Fruit fly (Drosophila melanogaster): ENCODE results near the gene CG15312.

The CG15312 gene

dm6 chrX:10082185-10082949 lies 11.7 kb upstream of the CG15312 start, which contains the start of gene ZAP3 (continued):
- TF ChIP-seq inv (GFP tag; IDR thresholded peaks at IDR 0.05; ENCODE audit: partially characterized antibody), result peak; percentile 39; the same call in 1 of the 2 replicates
- TF ChIP-seq usp (GFP tag; optimal IDR thresholded peaks at IDR 0.05), result no peak
- 0 out of 2 replicates have a peak, but pooled peaks have one; percentile 20 for TF ChIP-seq Rfx (GFP tag; IDR thresholded peaks at IDR 0.05)
- TF ChIP-seq wek (GFP tag; optimal IDR thresholded peaks at IDR 0.05), result no peak
- TF ChIP-seq tna (GFP tag; IDR thresholded peaks at IDR 0.05; ENCODE audit: partially characterized antibody), result no peak
- no peak for TF ChIP-seq CG6765 (GFP tag; optimal IDR thresholded peaks at IDR 0.05)
- no peak for TF ChIP-seq bab2 (GFP tag; optimal IDR thresholded peaks at IDR 0.05)
- no peak for TF ChIP-seq CG14441 (GFP tag; IDR thresholded peaks at IDR 0.05)
- TF ChIP-seq CG32767 (GFP tag; IDR thresholded peaks at IDR 0.05), result no peak
- TF ChIP-seq mam (GFP tag; optimal IDR thresholded peaks at IDR 0.05), result no peak
- no peak for TF ChIP-seq wdn (GFP tag; IDR thresholded peaks at IDR 0.05)
- TF ChIP-seq H15 (GFP tag; IDR thresholded peaks at IDR 0.05), result no peak
- TF ChIP-seq Sox100B (GFP tag; optimal IDR thresholded peaks at IDR 0.05), result no peak
- TF ChIP-seq gcm2 (GFP tag; optimal IDR thresholded peaks at IDR 0.05), result no peak
- no peak for TF ChIP-seq kah (GFP tag; optimal IDR thresholded peaks at IDR 0.05)
- no peak for TF ChIP-seq CG10431 (GFP tag; optimal IDR thresholded peaks at IDR 0.05)
- no peak for TF ChIP-seq Gug (GFP tag; IDR thresholded peaks at IDR 0.05)
- TF ChIP-seq CG30403 (GFP tag; optimal IDR thresholded peaks at IDR 0.05), result no peak
- peak; percentile 56; the same call in 1 of the 2 replicates for TF ChIP-seq Scr (GFP tag; IDR thresholded peaks at IDR 0.05; ENCODE audit: partially characterized antibody)
- no peak for TF ChIP-seq Bdp1 (GFP tag; optimal IDR thresholded peaks at IDR 0.05)
- TF ChIP-seq tap (tag; optimal IDR thresholded peaks at IDR 0.05), result no peak
- no peak for TF ChIP-seq Camta (GFP tag; optimal IDR thresholded peaks at IDR 0.05)
- TF ChIP-seq CoRest (tag; optimal IDR thresholded peaks at IDR 0.05), result no peak
- no peak for TF ChIP-seq Hr51 (GFP tag; optimal IDR thresholded peaks at IDR 0.05)
- TF ChIP-seq CG12299 (tag; optimal IDR thresholded peaks at IDR 0.05), result no peak
- TF ChIP-seq CG15479 (GFP tag; optimal IDR thresholded peaks at IDR 0.05), result no peak
- TF ChIP-seq cato (GFP tag; optimal IDR thresholded peaks at IDR 0.05; ENCODE audit: borderline replicate concordance), result no peak
- no peak for TF ChIP-seq btn (GFP tag; optimal IDR thresholded peaks at IDR 0.05)
- TF ChIP-seq CG7357 (GFP tag; IDR thresholded peaks at IDR 0.05), result no peak
- TF ChIP-seq CG10543 (GFP tag; optimal IDR thresholded peaks at IDR 0.05), result no peak
- no peak for TF ChIP-seq CG5180 (GFP tag; optimal IDR thresholded peaks at IDR 0.05)
- TF ChIP-seq CG14860 (GFP tag; IDR thresholded peaks at IDR 0.05; ENCODE audit: partially characterized antibody), result 0 out of 3 replicates have a peak, but pooled peaks have one; percentile 30
- TF ChIP-seq CG11696 (GFP tag; IDR thresholded peaks at IDR 0.05), result no peak
- 0 out of 2 replicates have a peak, but pooled peaks have one; percentile 15 for TF ChIP-seq CG9932 (GFP tag; IDR thresholded peaks at IDR 0.05)
- no peak for TF ChIP-seq Awh (GFP tag; IDR thresholded peaks at IDR 0.05)
- TF ChIP-seq Spps (tag; optimal IDR thresholded peaks at IDR 0.05), result no peak
- TF ChIP-seq Hand (GFP tag; optimal IDR thresholded peaks at IDR 0.05), result no peak
- TF ChIP-seq CG13287 (GFP tag; IDR thresholded peaks at IDR 0.05; ENCODE audit: partially characterized antibody), result peak; percentile 27; the same call in 1 of the 2 replicates
- peak; percentile 52; the same call in 1 of the 3 replicates for TF ChIP-seq Opbp (GFP tag; IDR thresholded peaks at IDR 0.05; ENCODE audit: partially characterized antibody)
- TF ChIP-seq Med (GFP tag), result peak; percentile 39
- no peak for TF ChIP-seq sens (GFP tag)
- TF ChIP-seq trh (GFP tag; optimal IDR thresholded peaks at IDR 0.05), result no peak
- TF ChIP-seq Jarid2 (GFP tag; optimal IDR thresholded peaks at IDR 0.05), result no peak
- no peak for TF ChIP-seq Aef1 (GFP tag; IDR thresholded peaks at IDR 0.05)
- peak; percentile 22 for TF ChIP-seq Sin3A (optimal IDR thresholded peaks at IDR 0.05)
- TF ChIP-seq CG12659 (GFP tag; optimal IDR thresholded peaks at IDR 0.05), result no peak
- TF ChIP-seq HmgZ (tag; optimal IDR thresholded peaks at IDR 0.05), result no peak
- TF ChIP-seq CG18011 (GFP tag; optimal IDR thresholded peaks at IDR 0.05), result no peak
- TF ChIP-seq lbe (GFP tag; optimal IDR thresholded peaks at IDR 0.05), result no peak
